Fruit fly (Drosophila melanogaster) whole organism, embryonic: ENCODE results near the gene CG31743.

Source experiments
- Abd-B ChIP-seq: fragments of 200-800 bp; sonication (Bioruptor generic); optimal IDR thresholded peaks from 2 replicates; lab custom pipeline; 2018; ENCODE audit warnings: missing biosample characterization, mild to moderate bottlenecking, missing genetic modification characterization, moderate library complexity
- Ada2b ChIP-seq: fragments of 200-800 bp; sonication (Bioruptor generic); IDR thresholded peaks from 2 replicates; pipeline ENCODE4 v1.3.6; 2022; ENCODE audit warnings: missing biosample characterization, missing genetic modification characterization
- Atf6 ChIP-seq: fragments of 200-800 bp; sonication (Bioruptor generic); IDR thresholded peaks from 2 replicates; pipeline ENCODE4 v1.3.6; 2022; ENCODE audit warnings: missing biosample characterization, missing genetic modification characterization
- Bgb ChIP-seq: fragments of 200-800 bp; sonication (Bioruptor generic); IDR thresholded peaks from 2 replicates; pipeline ENCODE4 v1.3.6; 2022; ENCODE audit warnings: missing biosample characterization, missing genetic modification characterization; ENCODE audit not compliant: partially characterized antibody
- BtbVII ChIP-seq: fragments of 200-800 bp; sonication (Bioruptor generic); optimal IDR thresholded peaks from 3 replicates; lab custom pipeline; 2017; ENCODE audit warnings: missing biosample characterization, mild to moderate bottlenecking, missing genetic modification characterization
- CG10147 ChIP-seq: fragments of 200-800 bp; sonication (Bioruptor generic); optimal IDR thresholded peaks from 2 replicates; lab custom pipeline; 2019; ENCODE audit warnings: missing biosample characterization, mild to moderate bottlenecking, missing genetic modification characterization, moderate library complexity
- CG10321 ChIP-seq: fragments of 200-800 bp; sonication (Bioruptor generic); IDR thresholded peaks from 2 replicates; pipeline ENCODE4 v1.3.6; 2022; ENCODE audit warnings: missing biosample characterization, missing genetic modification characterization
- CG10543 ChIP-seq: fragments of 200-800 bp; sonication (Bioruptor generic); optimal IDR thresholded peaks from 3 replicates; lab custom pipeline; 2017; ENCODE audit warnings: missing biosample characterization, mild to moderate bottlenecking, missing genetic modification characterization, moderate library complexity
- CG11456 ChIP-seq: fragments of 200-800 bp; sonication (Bioruptor generic); IDR thresholded peaks from 3 replicates; pipeline ENCODE4 v1.3.6; 2022; ENCODE audit warnings: missing biosample characterization, missing genetic modification characterization
- CG1529 ChIP-seq: fragments of 200-800 bp; sonication (Bioruptor generic); optimal IDR thresholded peaks from 3 replicates; lab custom pipeline; 2018; ENCODE audit warnings: missing biosample characterization, missing genetic modification characterization
- CG1603 ChIP-seq: fragments of 200-800 bp; sonication (Bioruptor generic); optimal IDR thresholded peaks from 2 replicates; lab custom pipeline; 2019; ENCODE audit warnings: missing biosample characterization, mild to moderate bottlenecking, missing genetic modification characterization, moderate library complexity
- CG16813 ChIP-seq: fragments of 200-800 bp; sonication (Bioruptor generic); IDR thresholded peaks from 3 replicates; pipeline ENCODE4 v1.3.6; 2022; ENCODE audit warnings: missing biosample characterization, missing genetic modification characterization; ENCODE audit not compliant: partially characterized antibody
- CG18262 ChIP-seq: fragments of 200-800 bp; optimal IDR thresholded peaks from 3 replicates; lab custom pipeline; 2019; ENCODE audit warnings: missing biosample characterization, mild to moderate bottlenecking, missing genetic modification characterization, moderate library complexity
- CG3163 ChIP-seq: fragments of 200-800 bp; sonication (Bioruptor generic); optimal IDR thresholded peaks from 3 replicates; lab custom pipeline; 2016; ENCODE audit warnings: missing biosample characterization, missing genetic modification characterization
- CG3281 ChIP-seq: fragments of 200-800 bp; sonication (Bioruptor generic); optimal IDR thresholded peaks from 3 replicates; lab custom pipeline; 2017; ENCODE audit warnings: missing biosample characterization, mild to moderate bottlenecking, missing genetic modification characterization
- CG4404 ChIP-seq: fragments of 200-800 bp; sonication (Bioruptor generic); IDR thresholded peaks from 2 replicates; pipeline ENCODE4 v1.3.6; 2022; ENCODE audit warnings: missing biosample characterization, missing genetic modification characterization
- CG6254 ChIP-seq: fragments of 200-800 bp; sonication (Bioruptor generic); optimal IDR thresholded peaks from 3 replicates; lab custom pipeline; 2017; ENCODE audit warnings: mild to moderate bottlenecking, missing biosample characterization, missing genetic modification reagents, missing genetic modification characterization
- CG6689 ChIP-seq: fragments of 200-800 bp; sonication (Bioruptor generic); IDR thresholded peaks from 2 replicates; pipeline ENCODE4 v1.3.6; 2022; ENCODE audit warnings: missing biosample characterization, missing genetic modification characterization
- CG8290 ChIP-seq, 3 experiments: fragments of 200-800 bp; sonication (Bioruptor generic); optimal IDR thresholded peaks; 2 replicates each; lab custom pipeline; 2016 to 2019; ENCODE audit warnings: missing biosample characterization in 3 of 3, missing genetic modification characterization in 3 of 3, mild to moderate bottlenecking in 2 of 3, moderate library complexity in 1 of 3
- CG8924 ChIP-seq: fragments of 200-800 bp; optimal IDR thresholded peaks from 3 replicates; lab custom pipeline; 2019; ENCODE audit warnings: missing biosample characterization, mild to moderate bottlenecking, missing genetic modification characterization, moderate library complexity
- CG8944 ChIP-seq: fragments of 200-800 bp; sonication (Bioruptor generic); optimal IDR thresholded peaks from 3 replicates; lab custom pipeline; 2016; ENCODE audit warnings: missing biosample characterization, missing genetic modification characterization
- Dfd ChIP-seq, 2 experiments: fragments of >200 bp; optimal IDR thresholded peaks; 2 replicates each; lab custom pipeline; 2017; ENCODE audit warnings: missing biosample characterization in 2 of 2, missing genetic modification characterization in 2 of 2
- Ets65A ChIP-seq: fragments of 200-800 bp; sonication (Bioruptor generic); peaks from one replicate; lab custom pipeline; 2016; ENCODE audit warnings: missing biosample characterization, missing genetic modification characterization
- Hr39 ChIP-seq: fragments of >200 bp; optimal IDR thresholded peaks from 2 replicates; lab custom pipeline; 2017
- MESR4 ChIP-seq: fragments of 200-800 bp; sonication (Bioruptor generic); optimal IDR thresholded peaks from 2 replicates; lab custom pipeline; 2018; ENCODE audit warnings: missing biosample characterization, mild to moderate bottlenecking, missing genetic modification characterization, moderate library complexity
- Max ChIP-seq: fragments of 200-800 bp; sonication (Bioruptor generic); optimal IDR thresholded peaks from 2 replicates; lab custom pipeline; 2016; ENCODE audit warnings: missing biosample characterization, mild to moderate bottlenecking, missing genetic modification characterization
- NC2β ChIP-seq: fragments of 200-800 bp; sonication (Bioruptor generic); optimal IDR thresholded peaks from 2 replicates; lab custom pipeline; 2016; ENCODE audit warnings: missing biosample characterization, missing genetic modification characterization
- NK7.1 ChIP-seq: fragments of 200-800 bp; sonication (Bioruptor generic); optimal IDR thresholded peaks from 3 replicates; lab custom pipeline; 2016; ENCODE audit warnings: missing biosample characterization, missing genetic modification characterization
- Oli ChIP-seq: fragments of 200-800 bp; sonication (Bioruptor generic); optimal IDR thresholded peaks from 2 replicates; lab custom pipeline; 2018; ENCODE audit warnings: missing biosample characterization, mild to moderate bottlenecking, missing genetic modification characterization, moderate library complexity
- Opbp ChIP-seq: fragments of 200-800 bp; sonication (Bioruptor generic); IDR thresholded peaks from 3 replicates; pipeline ENCODE4 v1.3.6; 2022; ENCODE audit warnings: missing biosample characterization, missing genetic modification characterization; ENCODE audit not compliant: partially characterized antibody
- Sry-β ChIP-seq: fragments of 200-800 bp; sonication (Bioruptor generic); optimal IDR thresholded peaks from 2 replicates; lab custom pipeline; 2018; ENCODE audit warnings: missing biosample characterization, mild to moderate bottlenecking, missing genetic modification characterization, moderate library complexity
- Ssrp ChIP-seq: fragments of 200-800 bp; sonication (Bioruptor generic); optimal IDR thresholded peaks from 2 replicates; lab custom pipeline; 2018; ENCODE audit warnings: missing biosample characterization, mild to moderate bottlenecking, missing genetic modification characterization, moderate library complexity
- bcd ChIP-seq: fragments of 200-800 bp; sonication (Bioruptor generic); optimal IDR thresholded peaks from 2 replicates; lab custom pipeline; 2017; ENCODE audit warnings: missing biosample characterization, mild to moderate bottlenecking, missing genetic modification characterization
- cg ChIP-seq: fragments of 200-800 bp; sonication (Bioruptor generic); optimal IDR thresholded peaks from 3 replicates; lab custom pipeline; 2019; ENCODE audit warnings: missing biosample characterization, mild to moderate bottlenecking, missing genetic modification characterization, moderate library complexity
- dan ChIP-seq: fragments of 200-800 bp; sonication (Bioruptor generic); IDR thresholded peaks from 2 replicates; pipeline ENCODE4 v1.3.6; 2022; ENCODE audit warnings: missing biosample characterization, missing genetic modification characterization
- dimm ChIP-seq: fragments of 200-800 bp; sonication (Bioruptor generic); IDR thresholded peaks from 2 replicates; pipeline ENCODE4 v1.3.6; 2022; ENCODE audit warnings: missing biosample characterization, missing genetic modification characterization
- disco-r ChIP-seq: fragments of 200-800 bp; sonication (Bioruptor generic); optimal IDR thresholded peaks from 2 replicates; lab custom pipeline; 2016; ENCODE audit warnings: missing biosample characterization, missing genetic modification characterization
- emc ChIP-seq: fragments of 200-800 bp; sonication (Bioruptor generic); optimal IDR thresholded peaks from 2 replicates; lab custom pipeline; 2016; ENCODE audit warnings: missing biosample characterization, missing genetic modification characterization
- ewg ChIP-seq: fragments of 200-800 bp; sonication (Bioruptor generic); optimal IDR thresholded peaks from 3 replicates; lab custom pipeline; 2017; ENCODE audit warnings: mild to moderate bottlenecking, missing biosample characterization, missing genetic modification reagents, missing genetic modification characterization
- fd64A ChIP-seq: fragments of 200-800 bp; sonication (Bioruptor generic); optimal IDR thresholded peaks from 3 replicates; lab custom pipeline; 2018; ENCODE audit warnings: missing biosample characterization, mild to moderate bottlenecking, missing genetic modification characterization
- fru ChIP-seq: fragments of >200 bp; optimal IDR thresholded peaks from 2 replicates; lab custom pipeline; 2017
- gro ChIP-seq: fragments of 200-800 bp; sonication (Bioruptor generic); optimal IDR thresholded peaks from 2 replicates; lab custom pipeline; 2016; ENCODE audit warnings: missing biosample characterization, missing genetic modification characterization
- hb ChIP-seq: fragments of 200-800 bp; sonication (Bioruptor generic); IDR thresholded peaks from 3 replicates; pipeline ENCODE4 v1.3.6; 2022; ENCODE audit warnings: missing biosample characterization, missing genetic modification characterization; ENCODE audit not compliant: partially characterized antibody
- ind ChIP-seq: fragments of 200-800 bp; sonication (Bioruptor generic); optimal IDR thresholded peaks from 3 replicates; lab custom pipeline; 2016; ENCODE audit warnings: missing biosample characterization, missing genetic modification characterization
- ken ChIP-seq: fragments of 200-800 bp; sonication (Bioruptor generic); IDR thresholded peaks from 3 replicates; pipeline ENCODE4 v1.3.6; 2022; ENCODE audit warnings: missing biosample characterization, missing genetic modification characterization
- lola ChIP-seq, 3 experiments: fragments of >200 bp in 2 of 3; fragments of 200-800 bp in 1 of 3; sonication (Bioruptor generic) in 1 of 3; optimal IDR thresholded peaks; 2 replicates each; lab custom pipeline; 2017 to 2019; ENCODE audit warnings: missing biosample characterization in 3 of 3, missing genetic modification characterization in 3 of 3, mild to moderate bottlenecking in 1 of 3, moderate library complexity in 1 of 3
- shn ChIP-seq: fragments of 200-800 bp; sonication (Bioruptor generic); optimal IDR thresholded peaks from 3 replicates; lab custom pipeline; 2016; ENCODE audit warnings: missing biosample characterization, missing genetic modification characterization
- slp2 ChIP-seq: fragments of 200-800 bp; sonication (Bioruptor generic); optimal IDR thresholded peaks from 2 replicates; lab custom pipeline; 2016; ENCODE audit warnings: missing biosample characterization, missing genetic modification characterization
- sob ChIP-seq: fragments of 200-800 bp; sonication (Bioruptor generic); IDR thresholded peaks from 2 replicates; pipeline ENCODE4 v1.3.6; 2022; ENCODE audit warnings: missing biosample characterization, missing genetic modification characterization
- stc ChIP-seq: fragments of 200-800 bp; sonication (Bioruptor generic); IDR thresholded peaks from 2 replicates; pipeline ENCODE4 v1.3.6; 2022; ENCODE audit warnings: missing biosample characterization, missing genetic modification characterization
- tap ChIP-seq: fragments of 200-800 bp; optimal IDR thresholded peaks from 3 replicates; lab custom pipeline; 2019; ENCODE audit warnings: missing biosample characterization, mild to moderate bottlenecking, missing genetic modification characterization, moderate library complexity
- tin ChIP-seq: fragments of 200-800 bp; sonication (Bioruptor generic); optimal IDR thresholded peaks from 3 replicates; lab custom pipeline; 2016; ENCODE audit warnings: missing biosample characterization, missing genetic modification characterization

CG31743 gene

dm6 chr2L:16879288-16879687 lies at the start of gene CG31743, which contains the start of the genes CG32832 and CG34313 (continued):
- TF ChIP-seq CG1603 (tag; lab: Kevin White, UChicago) (peak; percentile 55), ewg (GFP tag; lab: Kevin White, UChicago) (no peak), sob (GFP tag; lab: Robert Waterston, UW) (no peak), cg (GFP tag; lab: Kevin White, UChicago) (no peak), Opbp (peak; percentile 82), hb (GFP tag; lab: Robert Waterston, UW) (peak; percentile 65; the same call in 1 of the 3 replicates), CG1529 (no peak), Dfd (GFP tag; optimal IDR thresholded peaks at IDR 0.05; lab: Kevin White, UChicago) (no peak), CG6254 (no peak), fd64A (no peak), CG8944 (GFP tag; lab: Kevin White, UChicago) (no peak), CG6689 (GFP tag; lab: Robert Waterston, UW) (no peak), NC2β (no peak), stc (no peak), disco-r (no peak), CG8924 (tag; lab: Kevin White, UChicago) (no peak), CG18262 (tag; lab: Kevin White, UChicago) (no peak), Max (no peak), ken (GFP tag; lab: Robert Waterston, UW) (no peak), BtbVII (GFP tag; lab: Kevin White, UChicago) (no peak), CG10147 (GFP tag; lab: Kevin White, UChicago) (no peak), ind (no peak), Abd-B (no peak), Ets65A (GFP tag; lab: Kevin White, UChicago) (no peak), shn (no peak), lola (GFP tag; optimal IDR thresholded peaks at IDR 0.05; lab: Kevin White, UChicago) (no peak), CG8290 (GFP tag; optimal IDR thresholded peaks at IDR 0.05; lab: Kevin White, UChicago) (no peak), CG8290 (tag; optimal IDR thresholded peaks at IDR 0.05; lab: Kevin White, UChicago) (no peak), tap (tag; lab: Kevin White, UChicago) (no peak), slp2 (GFP tag; lab: Kevin White, UChicago) (no peak), Sry-β (GFP tag; lab: Kevin White, UChicago) (no peak), CG10321 (no peak), fru (lab: Kevin White, UChicago) (no peak), dimm (GFP tag; lab: Robert Waterston, UW) (no peak), NK7.1 (GFP tag; lab: Kevin White, UChicago) (no peak), Ssrp (tag; lab: Kevin White, UChicago) (no peak), CG4404 (GFP tag; lab: Robert Waterston, UW) (no peak), emc (GFP tag; lab: Kevin White, UChicago) (no peak), CG3281 (no peak), bcd (GFP tag; lab: Kevin White, UChicago) (no peak), CG3163 (GFP tag; lab: Kevin White, UChicago) (no peak), CG10543 (GFP tag; lab: Kevin White, UChicago) (no peak), Ada2b (no peak), Oli (no peak), CG11456 (GFP tag; lab: Robert Waterston, UW) (no peak), dan (no peak), CG16813 (GFP tag; lab: Robert Waterston, UW) (peak; percentile 74), Atf6 (GFP tag; lab: Robert Waterston, UW) (no peak), Bgb (peak; percentile 76), MESR4 (peak; percentile 38), Hr39 (lab: Kevin White, UChicago) (no peak), gro (GFP tag; lab: Kevin White, UChicago) (no peak), tin (GFP tag; lab: Kevin White, UChicago) (no peak)
